Fruit fly (Drosophila melanogaster): Measurements from ENCODE around the gene Tsp.

The Tsp gene

DNA sequence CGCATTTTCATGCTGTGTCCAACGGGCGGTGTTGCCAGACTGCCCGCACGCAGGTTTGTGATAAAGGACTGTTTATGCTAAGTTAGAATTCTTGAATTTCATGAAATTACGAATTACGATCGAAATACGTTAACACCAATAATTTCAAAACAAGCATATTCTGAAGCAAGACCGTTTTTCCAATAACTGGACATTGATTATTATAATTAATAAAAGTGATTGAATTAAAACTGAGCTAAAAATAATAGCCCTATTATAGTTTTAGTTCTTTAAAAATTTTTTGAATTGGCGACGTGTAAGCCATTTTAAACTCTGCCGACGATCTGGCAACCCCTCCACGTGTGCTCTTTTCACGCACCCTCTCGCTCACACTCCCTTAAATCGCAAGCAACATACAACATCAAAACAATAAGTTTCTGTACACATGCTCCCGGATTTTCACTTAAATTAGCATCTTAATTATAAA, 60.7 kb downstream of the Tsp start (continued):
- TF ChIP-seq wek (GFP tag; optimal IDR thresholded peaks at IDR 0.05) (peak; percentile 79), CG4730 (GFP tag; IDR thresholded peaks at IDR 0.05) (peak; percentile 86), CG5245 (GFP tag; optimal IDR thresholded peaks at IDR 0.05) (peak; percentile 88), salm (tag; optimal IDR thresholded peaks at IDR 0.05) (peak; percentile 88), CG14710 (tag; optimal IDR thresholded peaks at IDR 0.05) (peak; percentile 95), trem (tag; optimal IDR thresholded peaks at IDR 0.05) (peak; percentile 90), ranshi (GFP tag; IDR thresholded peaks at IDR 0.05) (peak; percentile 92), Side (GFP tag; optimal IDR thresholded peaks at IDR 0.05) (peak; percentile 88), bcd (GFP tag; optimal IDR thresholded peaks at IDR 0.05) (peak; percentile 96), Hr39 (optimal IDR thresholded peaks at IDR 0.05) (no peak), CG3065 (GFP tag; optimal IDR thresholded peaks at IDR 0.05) (peak; percentile 90), en (GFP tag; optimal IDR thresholded peaks at IDR 0.05) (peak; percentile 90), CG7987 (GFP tag; optimal IDR thresholded peaks at IDR 0.05) (peak; percentile 78), CG16813 (GFP tag; IDR thresholded peaks at IDR 0.05; ENCODE audit: partially characterized antibody) (no peak), Mes4 (GFP tag; optimal IDR thresholded peaks at IDR 0.05) (peak; percentile 84), hb (GFP tag; IDR thresholded peaks at IDR 0.05; ENCODE audit: partially characterized antibody) (no peak), row (GFP tag; IDR thresholded peaks at IDR 0.05) (peak; percentile 95), Ets65A (GFP tag) (peak; percentile 98), Dbx (GFP tag; IDR thresholded peaks at IDR 0.05) (peak; percentile 94), Nf-YC (tag; optimal IDR thresholded peaks at IDR 0.05) (peak; percentile 89), zfh1 (GFP tag; IDR thresholded peaks at IDR 0.05) (peak; percentile 90), Mad (GFP tag; optimal IDR thresholded peaks at IDR 0.05) (peak; percentile 95), CG3163 (GFP tag; optimal IDR thresholded peaks at IDR 0.05) (peak; percentile 92), fru (optimal IDR thresholded peaks at IDR 0.05) (no peak), Lim3 (GFP tag; IDR thresholded peaks at IDR 0.05) (peak; percentile 82), Atf6 (GFP tag; IDR thresholded peaks at IDR 0.05) (peak; percentile 96), CG17361 (GFP tag; IDR thresholded peaks at IDR 0.05) (peak; percentile 97), ind (GFP tag; optimal IDR thresholded peaks at IDR 0.05) (peak; percentile 95), NFAT (GFP tag; IDR thresholded peaks at IDR 0.05) (peak; percentile 72; the same call in 1 of the 2 replicates), Gsc (GFP tag; IDR thresholded peaks at IDR 0.05) (peak; percentile 73), caup (GFP tag; optimal IDR thresholded peaks at IDR 0.05; ENCODE audit: severe bottlenecking) (peak; percentile 96), CG15073 (GFP tag; optimal IDR thresholded peaks at IDR 0.05) (peak; percentile 73), ken (GFP tag; IDR thresholded peaks at IDR 0.05) (peak; percentile 92), run (tag; optimal IDR thresholded peaks at IDR 0.05) (peak; percentile 93), CG10431 (GFP tag; optimal IDR thresholded peaks at IDR 0.05) (peak; percentile 80), CG13296 (GFP tag; optimal IDR thresholded peaks at IDR 0.05) (peak; percentile 97), CG14050 (GFP tag; IDR thresholded peaks at IDR 0.05) (peak; percentile 90), CG13287 (GFP tag; IDR thresholded peaks at IDR 0.05; ENCODE audit: partially characterized antibody) (no peak; the same call in 1 of the 2 replicates), Dip2 (GFP tag; IDR thresholded peaks at IDR 0.05) (peak; percentile 46; the same call in 1 of the 2 replicates), HLH4C (GFP tag; IDR thresholded peaks at IDR 0.05; ENCODE audit: partially characterized antibody) (no peak), Poxn (GFP tag; IDR thresholded peaks at IDR 0.05) (peak; percentile 71), lab (GFP tag; optimal IDR thresholded peaks at IDR 0.05) (peak; percentile 98), Elba2 (GFP tag; optimal IDR thresholded peaks at IDR 0.05) (peak; percentile 40), sd (tag; optimal IDR thresholded peaks at IDR 0.05) (peak; percentile 87), CG3995 (GFP tag; optimal IDR thresholded peaks at IDR 0.05) (peak; percentile 81), CG7928 (GFP tag; optimal IDR thresholded peaks at IDR 0.05) (peak; percentile 77), oc (tag; optimal IDR thresholded peaks at IDR 0.05) (peak; percentile 87), klu (GFP tag; IDR thresholded peaks at IDR 0.05) (peak; percentile 89), CG7839 (tag; optimal IDR thresholded peaks at IDR 0.05) (peak; percentile 97), CG4854 (GFP tag; optimal IDR thresholded peaks at IDR 0.05) (peak; percentile 90), Hr51 (GFP tag; optimal IDR thresholded peaks at IDR 0.05) (peak; percentile 91 to 97), ab (GFP tag; optimal IDR thresholded peaks at IDR 0.05) (peak; percentile 67)
